Worm (Caenorhabditis elegans): ENCODE measurements around the gene C01G6.2.

C01G6.2 gene

DNA sequence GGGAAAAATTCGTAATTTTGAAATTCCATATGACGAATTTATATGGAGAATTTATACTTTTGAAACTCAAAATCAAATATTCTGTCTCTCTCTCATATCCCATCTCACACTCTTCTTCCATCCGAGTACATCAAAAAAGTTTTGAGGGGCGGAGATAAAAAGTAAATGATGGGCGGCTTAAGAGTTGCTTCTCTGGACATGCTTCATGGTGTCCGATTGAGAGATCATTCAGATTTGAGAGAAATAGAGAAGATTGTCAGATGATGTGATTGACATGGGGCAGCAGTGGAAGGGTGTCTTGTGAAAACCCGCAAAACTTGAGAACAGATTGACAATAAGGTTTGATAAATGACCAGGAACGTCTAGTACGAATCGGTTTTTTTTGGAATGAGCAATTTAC lies 48.8 kb downstream of the C01G6.2 start:
- TF ChIP-seq hlh-8 (tag; optimal IDR thresholded peaks at IDR 0.05) (no peak), unc-42 (tag; optimal IDR thresholded peaks at IDR 0.05) (peak; percentile 44), unc-55 (GFP tag; optimal IDR thresholded peaks at IDR 0.05) (peak; percentile 99)

DNA sequence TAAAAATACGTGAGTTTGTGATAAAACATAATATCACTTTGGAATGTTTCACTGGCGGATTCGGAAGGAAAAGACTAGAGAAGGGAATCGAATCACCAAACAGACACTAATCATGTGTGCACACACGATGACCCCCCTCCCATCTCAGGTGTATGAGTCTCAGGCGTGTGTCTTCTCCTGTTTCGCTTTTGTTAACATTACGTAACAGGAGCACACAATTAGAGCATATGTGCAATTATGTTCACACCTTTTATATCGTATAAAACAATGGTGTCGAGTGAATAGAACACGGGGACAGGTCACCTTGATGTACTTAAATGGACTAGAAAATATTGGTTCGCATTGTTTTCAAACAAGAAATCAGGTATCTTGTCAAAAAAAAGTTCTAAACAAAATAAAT lies 49.9 kb downstream of the C01G6.2 start:
- TF ChIP-seq tbx-2 (tag; optimal IDR thresholded peaks at IDR 0.05) (peak; percentile 32), ama-1 (optimal IDR thresholded peaks at IDR 0.05) (no peak), hlh-30 (tag; optimal IDR thresholded peaks at IDR 0.05; ENCODE audit: insufficient read depth) (peak; percentile 19), ceh-31 (tag; optimal IDR thresholded peaks at IDR 0.05) (peak; percentile 1), unc-42 (tag; optimal IDR thresholded peaks at IDR 0.05) (no peak)
